Worm (Caenorhabditis elegans) whole organism, midembryonic: Measurements from ENCODE around the gene let-805.

ENCODE experiments used
- T22C8.4 ChIP-seq: fragments of 200-800 bp; sonication (Bioruptor generic); IDR thresholded peaks from 2 replicates; pipeline ENCODE4 v1.3.6; 2022; ENCODE audit warnings: missing genetic modification characterization, missing compliant biosample characterization
- cog-1 ChIP-seq: sonication (generic microtip); optimal IDR thresholded peaks from 2 replicates; lab custom pipeline; 2016; ENCODE audit warnings: missing genetic modification characterization, missing compliant biosample characterization
- flt-1 ChIP-seq: fragments of 200-800 bp; sonication (Bioruptor generic); IDR thresholded peaks from 2 replicates; pipeline ENCODE4 v1.3.6; 2022; ENCODE audit warnings: missing genetic modification characterization, missing compliant biosample characterization
- klf-2 ChIP-seq: fragments of 200-800 bp; sonication (Bioruptor generic); conservative IDR thresholded peaks from 2 replicates; pipeline ENCODE4 v1.3.6; 2022; ENCODE audit warnings: missing genetic modification reagents, missing genetic modification characterization, missing compliant biosample characterization
- med-1 ChIP-seq: sonication (generic microtip); optimal IDR thresholded peaks from 2 replicates; lab custom pipeline; 2017; ENCODE audit warnings: missing genetic modification characterization, mild to moderate bottlenecking, missing compliant biosample characterization, antibody characterized with exemption, missing genetic modification reagents; ENCODE audit not compliant: insufficient read depth
- ref-1 ChIP-seq: fragments of 200-800 bp; sonication (Bioruptor generic); conservative IDR thresholded peaks from 2 replicates; pipeline ENCODE4 v1.3.6; 2022; ENCODE audit warnings: missing genetic modification reagents, missing genetic modification characterization, missing compliant biosample characterization
- ztf-29 ChIP-seq: fragments of 200-800 bp; sonication (Bioruptor generic); IDR thresholded peaks from 2 replicates; pipeline ENCODE4 v1.3.6; 2022; ENCODE audit warnings: missing genetic modification reagents, missing genetic modification characterization, missing compliant biosample characterization

let-805 gene

DNA sequence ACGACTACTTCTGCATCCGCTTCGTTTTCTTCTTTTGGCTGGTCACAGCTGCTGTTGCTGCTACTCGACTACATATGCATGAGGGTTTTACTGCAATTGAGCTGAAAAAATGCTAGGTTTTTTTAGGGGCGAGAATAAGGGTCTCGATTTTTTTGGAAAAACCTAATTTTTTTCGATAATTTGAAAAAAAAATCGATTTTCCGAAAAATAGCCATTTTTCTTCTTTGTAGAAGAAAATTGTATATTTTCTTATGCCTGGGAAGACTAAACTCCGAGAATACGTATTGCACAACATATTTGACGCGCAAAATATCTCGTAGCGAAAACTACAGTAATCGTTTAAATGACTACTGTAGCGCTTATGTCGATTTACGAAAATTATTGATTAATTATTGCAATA, 58.6 kb downstream of the let-805 start, which contains the start of gene tmem-132:
Gene tmem-132, minus strand, starts transcription at position 101 of the 400 bp plus-strand sequence.
- TF ChIP-seq ztf-29 (no peak), T22C8.4 (GFP tag; lab: Robert Waterston, UW) (no peak)

DNA sequence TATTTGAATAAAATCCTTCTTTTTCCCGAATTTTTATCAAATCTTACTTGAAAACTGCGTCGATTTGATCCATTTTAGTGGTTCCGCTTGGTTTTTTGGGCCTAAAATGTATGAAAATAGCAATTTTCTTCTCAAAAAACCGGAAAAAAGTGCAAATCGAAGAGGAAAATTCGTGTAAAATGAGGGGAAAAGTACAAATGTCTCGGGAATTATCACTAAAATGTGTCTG, 67.0 kb downstream of the let-805 start, which contains the start of gene Y71H2AM.11:
Gene Y71H2AM.11, minus strand, starts transcription at position 101 of the 229 bp plus-strand sequence.
- no peak for TF ChIP-seq flt-1 (GFP tag; lab: Robert Waterston, UW)
- no peak for TF ChIP-seq klf-2 (GFP tag; lab: Robert Waterston, UW)
- TF ChIP-seq ref-1, result no peak
- TF ChIP-seq cog-1 (tag; lab: Kevin White, UChicago), result no peak
- no peak for TF ChIP-seq T22C8.4 (GFP tag; lab: Robert Waterston, UW)
- TF ChIP-seq ztf-29, result no peak

DNA sequence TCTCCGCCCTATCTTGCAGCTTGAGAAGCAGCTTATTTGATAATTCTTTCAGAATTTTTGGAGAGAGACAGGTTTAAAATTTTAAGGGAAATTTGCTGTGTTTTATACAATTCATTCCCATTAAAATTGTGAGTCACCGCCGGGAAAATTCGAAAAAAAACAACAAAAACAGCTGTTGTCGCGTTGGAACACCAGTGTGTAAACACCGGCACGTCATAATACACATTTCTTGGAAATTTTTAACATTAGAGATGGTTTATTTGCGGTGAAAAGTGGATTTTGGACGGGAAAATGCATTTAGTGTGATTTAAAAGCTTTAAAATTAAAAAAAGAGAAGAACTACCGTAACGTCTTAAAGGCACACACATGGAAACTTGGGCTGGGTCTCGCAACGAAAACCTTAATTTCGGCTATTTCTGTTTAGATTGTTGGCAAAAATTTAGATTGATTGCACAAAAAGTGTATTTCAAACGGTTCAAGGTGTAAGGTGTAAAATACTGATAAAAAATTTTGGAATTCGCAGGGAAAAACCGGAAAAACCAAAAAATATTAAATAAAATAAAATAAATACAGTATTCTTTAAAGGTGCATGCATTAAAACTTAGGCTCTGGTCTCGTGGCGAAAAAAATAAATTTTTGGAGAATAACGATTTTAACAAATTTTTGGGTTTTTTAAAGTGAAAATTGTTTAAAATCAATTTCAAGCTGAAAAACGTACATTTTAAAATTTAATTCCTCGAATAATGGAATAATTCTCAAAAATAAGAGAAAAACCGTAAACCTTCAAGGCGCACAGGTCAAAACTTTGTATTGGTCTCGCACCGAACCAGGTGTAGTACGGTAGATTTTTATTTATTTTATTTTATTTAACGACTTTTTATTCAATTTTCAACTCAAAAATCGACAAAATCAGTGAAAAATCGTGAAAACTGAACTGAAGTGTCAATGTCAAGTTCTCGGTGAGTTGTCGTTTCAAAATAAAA, 67.6 kb downstream of the let-805 start, which contains the start of gene cosa-1:
Gene cosa-1, plus strand, starts transcription at position 896 of the 983 bp plus-strand sequence.
- TF ChIP-seq med-1 (GFP tag; lab: Kevin White, UChicago), result no peak
